1 worm cellular context compared by ENCODE assay signal in the genomic region with DNA sequence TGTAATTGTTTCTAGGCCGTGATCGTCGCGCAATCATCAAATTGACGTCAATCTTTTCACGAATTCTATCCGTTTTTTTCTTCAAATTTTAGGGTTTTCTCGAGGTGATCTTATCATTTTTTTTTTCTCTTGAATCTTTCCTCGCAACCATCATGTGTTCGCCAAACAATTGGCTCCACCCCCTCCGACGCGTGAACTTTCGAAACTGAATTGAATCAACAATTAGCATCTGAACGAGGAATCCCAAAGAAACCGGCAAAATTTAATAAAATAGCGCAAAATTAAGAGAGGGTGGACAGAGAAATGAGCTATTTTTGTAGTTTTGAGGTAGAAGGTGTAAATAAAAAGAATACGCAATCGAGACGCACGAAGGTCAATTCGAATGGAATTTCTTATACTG.
TF ChIP-seq lines count a peak whose summit lies in the region.

No protein-coding gene starts in this region.

TF ChIP-seq in whole organism, L1 larva, 84 proteins besides CTCF, POLR2A, EP300 and RAD21 (continued from another document):
- TF ChIP-seq ama-1 (optimal IDR thresholded peaks at IDR 0.05; lab: Kevin White, UChicago) (no peak), egl-27 (tag; optimal IDR thresholded peaks at IDR 0.05; lab: Kevin White, UChicago) (no peak), fkh-4 (tag; optimal IDR thresholded peaks at IDR 0.05; lab: Kevin White, UChicago; ENCODE audit: borderline replicate concordance) (no peak), alr-1 (tag; optimal IDR thresholded peaks at IDR 0.05; lab: Kevin White, UChicago; ENCODE audit: borderline replicate concordance) (no peak), zag-1 (tag; optimal IDR thresholded peaks at IDR 0.05; lab: Kevin White, UChicago) (no peak), efl-3 (GFP tag; optimal IDR thresholded peaks at IDR 0.05; lab: Kevin White, UChicago) (no peak), lin-39 (tag; optimal IDR thresholded peaks at IDR 0.05; lab: Kevin White, UChicago) (no peak), zip-4 (GFP tag; optimal IDR thresholded peaks at IDR 0.05; lab: Kevin White, UChicago) (no peak), mep-1 (tag; optimal IDR thresholded peaks at IDR 0.05; lab: Kevin White, UChicago) (peak; percentile 53), fkh-10 (GFP tag; optimal IDR thresholded peaks at IDR 0.05; lab: Kevin White, UChicago) (no peak), fos-1 (tag; optimal IDR thresholded peaks at IDR 0.05; lab: Kevin White, UChicago) (no peak), lin-13 (GFP tag; optimal IDR thresholded peaks at IDR 0.05; lab: Kevin White, UChicago) (no peak), sox-4 (tag; optimal IDR thresholded peaks at IDR 0.05; lab: Kevin White, UChicago) (no peak), Y116A8C.19 (tag; optimal IDR thresholded peaks at IDR 0.05; lab: Kevin White, UChicago; ENCODE audit: borderline replicate concordance) (no peak), elt-3 (tag; optimal IDR thresholded peaks at IDR 0.05; lab: Kevin White, UChicago) (peak in 1 of 6 experiments; percentile 73), nhr-84 (tag; optimal IDR thresholded peaks at IDR 0.05; lab: Kevin White, UChicago) (no peak), lin-15B (tag; optimal IDR thresholded peaks at IDR 0.05; lab: Kevin White, UChicago) (no peak), skn-1 (tag; optimal IDR thresholded peaks at IDR 0.05; lab: Kevin White, UChicago) (no peak), tlp-1 (tag; optimal IDR thresholded peaks at IDR 0.05; lab: Kevin White, UChicago) (no peak), lin-14 (GFP tag; optimal IDR thresholded peaks at IDR 0.05; lab: Kevin White, UChicago) (peak; percentile 64), lin-35 (GFP tag; optimal IDR thresholded peaks at IDR 0.05; lab: Kevin White, UChicago) (no peak), ces-1 (GFP tag; optimal IDR thresholded peaks at IDR 0.05; lab: Kevin White, UChicago) (no peak), hlh-4 (tag; optimal IDR thresholded peaks at IDR 0.05; lab: Kevin White, UChicago) (no peak), dsc-1 (tag; optimal IDR thresholded peaks at IDR 0.05; lab: Kevin White, UChicago) (no peak), nhr-71 (tag; optimal IDR thresholded peaks at IDR 0.05; lab: Kevin White, UChicago) (peak; percentile 36), nhr-77 (tag; optimal IDR thresholded peaks at IDR 0.05; lab: Kevin White, UChicago) (no peak), snpc-4 (tag; optimal IDR thresholded peaks at IDR 0.05; lab: Kevin White, UChicago) (no peak), nhr-20 (tag; optimal IDR thresholded peaks at IDR 0.05; lab: Kevin White, UChicago) (peak; percentile 39), xbp-1 (tag; optimal IDR thresholded peaks at IDR 0.05; lab: Kevin White, UChicago) (no peak), fkh-8 (tag; optimal IDR thresholded peaks at IDR 0.05; lab: Kevin White, UChicago) (no peak), ceh-82 (tag; optimal IDR thresholded peaks at IDR 0.05; lab: Kevin White, UChicago) (no peak), irx-1 (tag; optimal IDR thresholded peaks at IDR 0.05; lab: Kevin White, UChicago) (no peak), elt-2 (tag; optimal IDR thresholded peaks at IDR 0.05; lab: Kevin White, UChicago) (no peak), tbx-2 (tag; optimal IDR thresholded peaks at IDR 0.05; lab: Kevin White, UChicago) (no peak), nhr-19 (GFP tag; conservative IDR thresholded peaks at IDR 0.05; lab: Robert Waterston, UW) (no peak), nhr-28 (tag; optimal IDR thresholded peaks at IDR 0.05; lab: Kevin White, UChicago) (no peak), ceh-8 (GFP tag; optimal IDR thresholded peaks at IDR 0.05; lab: Kevin White, UChicago) (no peak), pqm-1 (tag; optimal IDR thresholded peaks at IDR 0.05; lab: Kevin White, UChicago) (no peak), hlh-17 (GFP tag; optimal IDR thresholded peaks at IDR 0.05; lab: Kevin White, UChicago; ENCODE audit: borderline replicate concordance) (no peak), lir-3 (tag; optimal IDR thresholded peaks at IDR 0.05; lab: Kevin White, UChicago; ENCODE audit: poor library complexity) (no peak), F16B12.6 (tag; optimal IDR thresholded peaks at IDR 0.05; lab: Kevin White, UChicago) (no peak), nhr-76 (tag; optimal IDR thresholded peaks at IDR 0.05; lab: Kevin White, UChicago) (no peak), lsy-2 (tag; optimal IDR thresholded peaks at IDR 0.05; lab: Kevin White, UChicago) (peak in 1 of 2 experiments; percentile 16), pag-3 (tag; optimal IDR thresholded peaks at IDR 0.05; lab: Kevin White, UChicago; ENCODE audit: borderline replicate concordance, insufficient read depth) (no peak), unc-130 (tag; optimal IDR thresholded peaks at IDR 0.05; lab: Kevin White, UChicago) (no peak), C34B4.2 (tag; optimal IDR thresholded peaks at IDR 0.05; lab: Kevin White, UChicago) (no peak), efl-1 (optimal IDR thresholded peaks at IDR 0.05; lab: Kevin White, UChicago) (no peak), efl-1 (GFP tag; optimal IDR thresholded peaks at IDR 0.05 in 1 of 2; lab: Kevin White, UChicago) (no peak), mdl-1 (tag; optimal IDR thresholded peaks at IDR 0.05; lab: Kevin White, UChicago) (no peak), vab-15 (tag; optimal IDR thresholded peaks at IDR 0.05; lab: Kevin White, UChicago) (peak; percentile 14), C16A3.4 (tag; optimal IDR thresholded peaks at IDR 0.05; lab: Kevin White, UChicago) (no peak), snu-23 (GFP tag; optimal IDR thresholded peaks at IDR 0.05; lab: Kevin White, UChicago) (peak; percentile 8), sup-37 (GFP tag; optimal IDR thresholded peaks at IDR 0.05; lab: Kevin White, UChicago) (no peak), pax-3 (tag; optimal IDR thresholded peaks at IDR 0.05; lab: Kevin White, UChicago) (no peak), aly-2 (tag; optimal IDR thresholded peaks at IDR 0.05; lab: Kevin White, UChicago) (no peak), unc-30 (tag; optimal IDR thresholded peaks at IDR 0.05; lab: Kevin White, UChicago) (no peak), rnt-1 (tag; optimal IDR thresholded peaks at IDR 0.05; lab: Kevin White, UChicago) (no peak), nhr-90 (tag; optimal IDR thresholded peaks at IDR 0.05; lab: Kevin White, UChicago; ENCODE audit: poor library complexity) (no peak), unc-98 (GFP tag; IDR thresholded peaks at IDR 0.05; lab: Robert Waterston, UW) (no peak), aha-1 (tag; optimal IDR thresholded peaks at IDR 0.05; lab: Kevin White, UChicago) (no peak), hpl-2 (GFP tag; optimal IDR thresholded peaks at IDR 0.05; lab: Kevin White, UChicago) (no peak)
